Fruit fly (Drosophila melanogaster): Measurements from ENCODE around the gene Iru.

Gene Iru

dm6 chr3R:9047561-9048465 lies 41.6 kb downstream of the Iru start, which contains the start of gene Rel (continued):
- TF ChIP-seq Met (GFP tag; optimal IDR thresholded peaks at IDR 0.05) (peak; percentile 23), CG3919 (GFP tag; optimal IDR thresholded peaks at IDR 0.05) (peak; percentile 53), Ets21C (GFP tag; optimal IDR thresholded peaks at IDR 0.05) (no peak), dsx (GFP tag; optimal IDR thresholded peaks at IDR 0.05; ENCODE audit: poor library complexity, severe bottlenecking) (peak; percentile 68), CG6854 (GFP tag; optimal IDR thresholded peaks at IDR 0.05) (peak; percentile 90), OdsH (GFP tag; optimal IDR thresholded peaks at IDR 0.05) (peak; percentile 62), CG10631 (GFP tag; optimal IDR thresholded peaks at IDR 0.05) (peak; percentile 71), Hr39 (GFP tag; optimal IDR thresholded peaks at IDR 0.05) (peak; percentile 27), fkh (GFP tag; optimal IDR thresholded peaks at IDR 0.05) (peak; percentile 75), salr (GFP tag; optimal IDR thresholded peaks at IDR 0.05) (no peak), CG6276 (GFP tag; optimal IDR thresholded peaks at IDR 0.05) (no peak), CG8119 (GFP tag; IDR thresholded peaks at IDR 0.05) (no peak), CG7368 (GFP tag; optimal IDR thresholded peaks at IDR 0.05) (no peak), Sox14 (GFP tag; optimal IDR thresholded peaks at IDR 0.05) (peak; percentile 13), CG8632 (GFP tag; optimal IDR thresholded peaks at IDR 0.05) (peak; percentile 62), CG6792 (GFP tag; optimal IDR thresholded peaks at IDR 0.05) (peak; percentile 28), Ets96B (tag; optimal IDR thresholded peaks at IDR 0.05) (peak; percentile 70), spab (GFP tag; optimal IDR thresholded peaks at IDR 0.05) (no peak), dac (GFP tag; optimal IDR thresholded peaks at IDR 0.05) (no peak), Smox (GFP tag; optimal IDR thresholded peaks at IDR 0.05) (peak; percentile 15), fd85E (GFP tag; optimal IDR thresholded peaks at IDR 0.05) (no peak), CG15336 (GFP tag; IDR thresholded peaks at IDR 0.05) (no peak), topi (GFP tag; optimal IDR thresholded peaks at IDR 0.05) (peak; percentile 15), achi (GFP tag; optimal IDR thresholded peaks at IDR 0.05) (peak; percentile 59), fd59A (GFP tag; optimal IDR thresholded peaks at IDR 0.05) (peak; percentile 13), CG11762 (GFP tag; optimal IDR thresholded peaks at IDR 0.05; ENCODE audit: insufficient read depth) (peak; percentile 63), vri (GFP tag; optimal IDR thresholded peaks at IDR 0.05) (peak; percentile 85), Eip93F (GFP tag; optimal IDR thresholded peaks at IDR 0.05) (peak; percentile 38), CG31627 (GFP tag; optimal IDR thresholded peaks at IDR 0.05) (peak; percentile 5), acj6 (GFP tag; optimal IDR thresholded peaks at IDR 0.05) (peak; percentile 57), eg (GFP tag; IDR thresholded peaks at IDR 0.05) (no peak), CG6163 (GFP tag; IDR thresholded peaks at IDR 0.05) (no peak), lz (GFP tag; optimal IDR thresholded peaks at IDR 0.05) (peak; percentile 16), Eip75B (GFP tag; optimal IDR thresholded peaks at IDR 0.05) (peak; percentile 6), CG9139 (GFP tag; optimal IDR thresholded peaks at IDR 0.05) (peak; percentile 7), net (GFP tag; optimal IDR thresholded peaks at IDR 0.05) (no peak), Gug (GFP tag; IDR thresholded peaks at IDR 0.05) (no peak), Blimp-1 (GFP tag; optimal IDR thresholded peaks at IDR 0.05) (peak; percentile 72)

DNA sequence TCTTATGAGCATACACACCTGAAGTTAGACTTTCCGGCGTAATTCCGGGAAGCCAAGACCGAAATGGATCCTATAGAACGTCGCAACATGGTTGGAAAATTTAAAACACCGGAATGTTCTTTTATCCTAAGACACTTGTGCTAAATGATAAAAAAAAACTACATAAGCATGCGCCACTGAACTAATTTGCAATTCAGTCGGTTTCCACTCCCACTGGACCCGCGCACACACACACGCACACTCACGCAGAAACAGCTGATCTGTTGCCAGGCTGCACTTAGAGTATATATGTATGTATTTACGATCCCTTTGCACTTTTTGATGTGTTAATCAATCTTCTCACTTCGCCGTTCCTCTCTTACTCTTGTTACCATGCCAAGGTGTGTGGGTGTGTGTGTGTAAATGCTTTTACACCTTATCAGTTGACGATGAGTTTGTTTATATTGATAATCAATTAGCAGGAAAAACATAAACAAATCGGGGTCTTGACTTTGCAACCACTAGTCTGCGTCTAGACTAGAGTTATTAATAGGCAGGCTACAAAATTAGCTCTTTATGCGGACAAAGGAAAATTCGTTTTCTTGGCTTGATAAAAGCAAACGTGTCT lies 42.3 kb downstream of the Iru start, which contains the start of gene Mst85C:
Gene Mst85C, plus strand, starts transcription at position 180 of the 607 bp plus-strand sequence.
- TF ChIP-seq acj6 (GFP tag; optimal IDR thresholded peaks at IDR 0.05) (no peak), lz (GFP tag; optimal IDR thresholded peaks at IDR 0.05) (no peak), CG6808 (GFP tag; optimal IDR thresholded peaks at IDR 0.05) (peak; percentile 14), pdm3 (GFP tag; optimal IDR thresholded peaks at IDR 0.05) (no peak), fd59A (GFP tag; optimal IDR thresholded peaks at IDR 0.05) (no peak), spab (GFP tag; optimal IDR thresholded peaks at IDR 0.05) (no peak), fkh (GFP tag; optimal IDR thresholded peaks at IDR 0.05) (peak; percentile 53), CG10669 (GFP tag; optimal IDR thresholded peaks at IDR 0.05) (peak; percentile 21), eg (GFP tag; IDR thresholded peaks at IDR 0.05) (no peak), Hr4 (GFP tag; optimal IDR thresholded peaks at IDR 0.05) (no peak), CG11762 (GFP tag; optimal IDR thresholded peaks at IDR 0.05; ENCODE audit: insufficient read depth) (no peak), Eip93F (GFP tag; optimal IDR thresholded peaks at IDR 0.05) (no peak), vri (GFP tag; optimal IDR thresholded peaks at IDR 0.05) (peak; percentile 75), dac (GFP tag; optimal IDR thresholded peaks at IDR 0.05) (no peak), CG11902 (GFP tag; optimal IDR thresholded peaks at IDR 0.05) (no peak), CG31627 (GFP tag; optimal IDR thresholded peaks at IDR 0.05) (no peak), Lpt (GFP tag; optimal IDR thresholded peaks at IDR 0.05) (no peak), CG8319 (GFP tag; optimal IDR thresholded peaks at IDR 0.05) (no peak), CG1621 (tag; optimal IDR thresholded peaks at IDR 0.05) (peak; percentile 59), Eip78C (GFP tag) (peak; percentile 50), CG6854 (GFP tag; optimal IDR thresholded peaks at IDR 0.05) (peak; percentile 8), fd85E (GFP tag; optimal IDR thresholded peaks at IDR 0.05) (no peak), CG15336 (GFP tag; IDR thresholded peaks at IDR 0.05) (no peak), Sox14 (GFP tag; optimal IDR thresholded peaks at IDR 0.05) (no peak), CG8632 (GFP tag; optimal IDR thresholded peaks at IDR 0.05) (no peak)
